Fruit fly (Drosophila melanogaster) whole organism: ENCODE data around the gene CG15506.

Source experiments
- CG8478 ChIP-seq: fragments of >200 bp; optimal IDR thresholded peaks from 2 replicates; lab custom pipeline; 2018; ENCODE audit warnings: inconsistent platforms
- Dll ChIP-seq: fragments of >200 bp; optimal IDR thresholded peaks from 2 replicates; lab custom pipeline; 2017
- EcR ChIP-seq, 2 experiments: fragments of >200 bp; optimal IDR thresholded peaks; 2 replicates each; lab custom pipeline; 2017; ENCODE audit warnings: missing biosample characterization in 2 of 2, missing genetic modification characterization in 2 of 2, missing genetic modification reagents in 2 of 2
- pan ChIP-seq: fragments of >200 bp; optimal IDR thresholded peaks from 2 replicates; lab custom pipeline; 2017
- psq ChIP-seq: fragments of >200 bp; optimal IDR thresholded peaks from 2 replicates; lab custom pipeline; 2017
- usp ChIP-seq: fragments of >200 bp; optimal IDR thresholded peaks from 2 replicates; lab custom pipeline; 2017; ENCODE audit warnings: missing biosample characterization, missing genetic modification characterization, mixed read lengths

CG15506 gene

DNA sequence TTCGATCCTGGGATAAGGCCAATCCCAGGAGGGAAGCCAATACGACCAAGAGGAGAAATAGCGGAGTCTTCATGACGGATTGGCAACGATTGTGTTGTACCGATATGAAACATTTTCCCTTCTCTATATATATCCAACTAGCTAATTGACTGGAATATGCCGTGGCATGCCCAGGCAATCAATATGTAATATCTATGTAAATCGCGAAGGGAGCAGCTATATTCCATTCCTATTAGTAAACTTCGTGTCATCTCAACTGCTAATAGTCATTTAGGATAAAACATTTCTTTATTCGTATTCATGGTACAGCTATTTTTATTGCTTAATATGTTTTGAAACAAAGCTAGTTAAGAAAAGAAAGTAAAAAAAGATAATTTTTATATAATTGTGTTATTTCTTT is 3.2 kb upstream of the CG15506 start, which contains the start of gene Dup99B:
TSS of gene Dup99B (minus strand) at position 101 of the 400 bp plus-strand sequence.
- no peak for TF ChIP-seq EcR (GFP tag; optimal IDR thresholded peaks at IDR 0.05; lab: Kevin White, UChicago)
- no peak for TF ChIP-seq CG8478 (lab: Kevin White, UChicago)
- no peak for TF ChIP-seq Dll (lab: Kevin White, UChicago)
- no peak for TF ChIP-seq pan (lab: Kevin White, UChicago)
- no peak for TF ChIP-seq psq (lab: Kevin White, UChicago)

DNA sequence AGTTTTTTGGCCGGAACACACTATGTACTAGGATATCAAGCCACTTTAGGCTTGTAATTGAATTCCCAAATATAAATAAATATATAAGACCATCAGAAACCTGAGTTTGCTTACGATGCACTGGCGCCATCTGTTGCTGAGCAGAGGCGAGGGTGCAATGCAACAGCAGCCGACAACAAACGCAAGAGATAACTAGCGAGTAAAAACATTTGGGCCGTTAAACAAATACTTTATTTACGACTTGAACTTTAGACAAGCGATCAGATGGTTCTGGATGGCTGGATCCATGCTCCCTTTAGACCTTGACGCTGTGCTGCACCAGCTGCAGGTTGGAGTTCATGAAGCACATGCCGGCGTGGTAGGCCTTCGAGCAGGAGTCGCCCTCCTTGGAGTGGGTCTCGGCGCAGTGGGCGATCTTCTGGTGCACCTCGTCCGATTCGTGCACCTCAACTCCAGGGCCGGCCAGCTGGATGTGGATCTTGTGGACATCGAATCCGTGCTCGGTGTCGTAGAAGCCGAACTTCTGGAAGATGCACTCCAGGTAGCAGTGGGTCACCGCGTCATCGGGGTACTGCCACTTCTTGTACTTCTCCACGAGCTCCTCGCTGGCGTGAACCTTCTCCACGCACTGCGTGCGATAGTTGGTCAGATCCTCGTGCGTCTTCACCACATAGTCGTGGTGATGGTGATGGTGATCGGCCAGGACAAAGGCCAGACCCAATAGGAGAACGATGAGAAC is 2.3 kb upstream of the CG15506 start:
- TF ChIP-seq psq (lab: Kevin White, UChicago) (no peak), pan (lab: Kevin White, UChicago) (no peak), Dll (lab: Kevin White, UChicago) (no peak), CG8478 (lab: Kevin White, UChicago) (no peak), usp (GFP tag; lab: Kevin White, UChicago) (no peak), EcR (GFP tag; optimal IDR thresholded peaks at IDR 0.05; lab: Kevin White, UChicago) (no peak)

- TF ChIP-seq CG8478 (lab: Kevin White, UChicago), result no peak
- TF ChIP-seq pan (lab: Kevin White, UChicago), result no peak
- no peak for TF ChIP-seq EcR (GFP tag; optimal IDR thresholded peaks at IDR 0.05; lab: Kevin White, UChicago)
- no peak for TF ChIP-seq Dll (lab: Kevin White, UChicago)
- TF ChIP-seq psq (lab: Kevin White, UChicago), result no peak
- TF ChIP-seq usp (GFP tag; lab: Kevin White, UChicago), result no peak
These were observed 1.6 kb upstream of the CG15506 start, which contains the start of gene Obp99b for dm6 chr3R:29716782-29717317. Gene Obp99b, minus strand, starts transcription at chr3R:29716896.

dm6 chr3R:29717519-29717918 is 944 bp upstream of the CG15506 start:
- TF ChIP-seq usp (GFP tag; lab: Kevin White, UChicago), result no peak
- no peak for TF ChIP-seq CG8478 (lab: Kevin White, UChicago)
- TF ChIP-seq psq (lab: Kevin White, UChicago), result no peak
- no peak for TF ChIP-seq Dll (lab: Kevin White, UChicago)
- TF ChIP-seq EcR (GFP tag; optimal IDR thresholded peaks at IDR 0.05; lab: Kevin White, UChicago), result no peak
- TF ChIP-seq pan (lab: Kevin White, UChicago), result no peak

DNA sequence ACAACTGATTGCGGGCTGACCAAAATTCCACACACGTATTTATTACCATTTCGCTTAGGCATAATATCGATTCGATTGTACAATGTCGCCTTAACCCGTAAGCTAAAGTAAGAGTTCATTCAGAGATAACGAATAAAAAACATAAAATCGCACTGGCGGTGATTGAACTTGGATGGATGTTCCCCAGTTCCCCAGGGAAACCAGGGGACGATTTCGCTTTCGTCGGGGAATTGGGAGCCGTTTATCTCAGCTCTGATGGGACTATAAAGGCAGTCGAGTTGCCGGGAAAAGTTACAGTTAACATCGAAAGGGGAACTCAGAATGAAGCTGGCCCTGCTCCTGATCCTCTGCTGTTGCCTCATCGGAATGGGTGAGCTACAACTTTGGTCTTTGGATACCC is 3.8 kb downstream of the CG15506 start, which contains the start of gene CG34296:
TSS of gene CG34296 (plus strand) at position 301 of the 400 bp plus-strand sequence.
- no peak for TF ChIP-seq EcR (GFP tag; optimal IDR thresholded peaks at IDR 0.05; lab: Kevin White, UChicago)
- TF ChIP-seq pan (lab: Kevin White, UChicago), result no peak
- no peak for TF ChIP-seq Dll (lab: Kevin White, UChicago)
- TF ChIP-seq CG8478 (lab: Kevin White, UChicago), result no peak
- TF ChIP-seq usp (GFP tag; lab: Kevin White, UChicago), result no peak
- no peak for TF ChIP-seq psq (lab: Kevin White, UChicago)

DNA sequence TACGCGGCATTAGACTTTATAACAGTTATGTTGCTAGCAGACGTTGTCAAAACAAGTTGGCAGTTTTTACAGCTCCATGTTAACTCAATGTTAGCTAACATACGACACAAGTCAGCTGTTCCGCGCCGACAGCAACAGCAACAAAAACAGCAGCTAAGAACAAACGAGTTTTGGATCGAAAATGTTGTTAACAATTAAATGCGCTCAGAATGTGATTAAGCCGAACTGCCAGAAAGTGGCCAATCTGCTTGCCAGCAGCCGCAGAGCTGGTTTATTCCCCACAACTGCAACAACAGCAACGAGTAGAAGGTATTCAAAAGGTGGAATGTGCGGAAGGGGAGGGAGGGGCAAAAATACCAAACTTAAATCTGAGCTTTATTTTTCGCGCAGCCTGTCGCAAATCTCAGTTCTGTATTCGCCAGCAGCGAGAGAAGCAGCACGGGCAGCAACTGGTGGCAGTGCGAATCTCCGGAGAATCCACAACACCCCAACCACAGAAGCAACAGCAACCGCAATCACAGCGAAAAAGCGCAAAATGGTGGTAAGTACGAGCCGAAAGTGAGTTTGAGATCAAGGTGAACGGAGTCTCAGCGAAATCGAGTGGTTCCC is 4.7 kb downstream of the CG15506 start, which contains the start of gene Pcd:
TSS of gene Pcd (plus strand) at position 116 of the 609 bp plus-strand sequence.
- TF ChIP-seq pan (lab: Kevin White, UChicago), result no peak
- no peak for TF ChIP-seq psq (lab: Kevin White, UChicago)

DNA sequence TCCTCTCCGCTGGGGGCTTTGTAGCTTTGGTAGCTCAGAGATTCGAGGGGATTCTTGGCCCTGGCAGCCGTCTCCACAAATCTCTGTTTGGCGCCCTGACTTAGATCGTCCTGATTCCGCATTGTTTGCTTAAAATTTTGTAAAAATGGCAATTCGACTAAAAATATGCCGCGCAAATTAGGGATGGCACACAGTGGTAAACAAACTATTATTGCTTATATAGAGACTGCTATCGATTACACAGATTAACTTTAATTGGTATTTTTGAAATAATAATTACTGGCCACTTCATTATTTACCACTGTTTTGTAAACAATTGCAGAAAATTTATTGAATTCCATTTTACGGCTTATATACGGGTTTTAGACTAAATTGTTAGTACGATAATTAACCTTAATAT is 6.3 kb downstream of the CG15506 start, which contains the start of the genes Naa40 and CG18731:
TSS of gene Naa40 (minus strand) at position 206 of the 400 bp plus-strand sequence.
TSS of gene CG18731 (plus strand) at position 283 of the 400 bp plus-strand sequence.
- TF ChIP-seq CG8478 (lab: Kevin White, UChicago) (no peak), Dll (lab: Kevin White, UChicago) (no peak), psq (lab: Kevin White, UChicago) (no peak), usp (GFP tag; lab: Kevin White, UChicago) (no peak), pan (lab: Kevin White, UChicago) (no peak), EcR (GFP tag; optimal IDR thresholded peaks at IDR 0.05; lab: Kevin White, UChicago) (no peak)

- no peak for TF ChIP-seq CG8478 (lab: Kevin White, UChicago)
These were observed 7.2 kb downstream of the CG15506 start, which contains the start of gene Kul for dm6 chr3R:29725577-29726240. Gene Kul, plus strand, starts transcription at chr3R:29725830.

- no peak for TF ChIP-seq usp (GFP tag; lab: Kevin White, UChicago)
- TF ChIP-seq psq (lab: Kevin White, UChicago), result no peak
- no peak for TF ChIP-seq pan (lab: Kevin White, UChicago)
- TF ChIP-seq CG8478 (lab: Kevin White, UChicago), result no peak
- peak; percentile 52 for TF ChIP-seq Dll (lab: Kevin White, UChicago)
These were observed 7.8 kb downstream of the CG15506 start for dm6 chr3R:29726277-29726676.

DNA sequence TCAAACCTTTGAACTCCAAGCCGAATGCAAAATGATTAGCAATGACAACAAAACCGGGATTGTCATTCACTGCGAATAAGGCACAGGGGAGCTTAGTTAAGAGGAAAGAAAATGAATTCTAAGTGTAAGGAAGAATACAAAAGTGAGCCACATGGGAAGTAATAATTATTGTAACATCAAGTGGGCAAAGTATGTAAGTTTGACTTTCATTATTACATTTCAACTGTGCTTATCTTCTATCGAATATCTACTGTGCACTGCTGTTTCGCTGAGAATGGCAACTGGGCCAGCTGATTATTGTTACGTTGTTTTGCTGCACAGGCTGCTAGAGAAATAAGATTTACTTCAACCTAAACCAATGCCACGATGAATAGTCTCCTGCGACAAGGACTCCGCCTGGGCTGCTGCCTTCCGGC is 18.2 kb downstream of the CG15506 start, which contains the start of the genes CG7601 and CIA30:
TSS of gene CG7601 (minus strand) at position 68 of the 416 bp plus-strand sequence.
TSS of gene CIA30 (plus strand) at position 288 of the 416 bp plus-strand sequence.
- no peak for TF ChIP-seq psq (lab: Kevin White, UChicago)
- no peak for TF ChIP-seq EcR (GFP tag; optimal IDR thresholded peaks at IDR 0.05; lab: Kevin White, UChicago)
- TF ChIP-seq pan (lab: Kevin White, UChicago), result no peak
- no peak for TF ChIP-seq CG8478 (lab: Kevin White, UChicago)
- TF ChIP-seq Dll (lab: Kevin White, UChicago), result no peak
- no peak for TF ChIP-seq usp (GFP tag; lab: Kevin White, UChicago)
